Worm (Caenorhabditis elegans) whole organism, L2 larva: ENCODE measurements around the gene swip-10.

Source experiments
- C34F6.9 ChIP-seq: fragments of 150-350 bp; optimal IDR thresholded peaks from 2 replicates; lab custom pipeline; 2014; ENCODE audit warnings: missing biosample characterization, missing genetic modification characterization
- F13H6.1 ChIP-seq: sonication (generic microtip); optimal IDR thresholded peaks from 2 replicates; lab custom pipeline; 2016; ENCODE audit warnings: missing genetic modification characterization, missing compliant biosample characterization
- R02D3.7 ChIP-seq: fragments of 150-350 bp; optimal IDR thresholded peaks from 2 replicates; lab custom pipeline; 2014; ENCODE audit warnings: missing biosample characterization, missing genetic modification characterization
- Y55F3AM.14 ChIP-seq: fragments of 200-800 bp; sonication (Bioruptor generic); optimal IDR thresholded peaks from 2 replicates; lab custom pipeline; 2018; ENCODE audit warnings: mild to moderate bottlenecking, missing genetic modification characterization, missing compliant biosample characterization
- ZK546.5 ChIP-seq: sonication (generic microtip); optimal IDR thresholded peaks from 2 replicates; lab custom pipeline; 2017; ENCODE audit warnings: missing biosample characterization, missing genetic modification characterization
- alr-1 ChIP-seq: fragments of 150-350 bp; optimal IDR thresholded peaks from 2 replicates; lab custom pipeline; 2014; ENCODE audit warnings: missing biosample characterization, missing genetic modification characterization
- aly-2 ChIP-seq: fragments of 150-350 bp; optimal IDR thresholded peaks from 2 replicates; lab custom pipeline; 2014; ENCODE audit warnings: missing biosample characterization, missing genetic modification characterization
- ama-1 ChIP-seq: fragments of 150-350 bp; optimal IDR thresholded peaks from 2 replicates; lab custom pipeline; 2018; ENCODE audit warnings: inconsistent platforms
- blmp-1 ChIP-seq: sonication (generic microtip); optimal IDR thresholded peaks from 2 replicates; lab custom pipeline; 2017; ENCODE audit warnings: missing genetic modification characterization, mild to moderate bottlenecking, missing compliant biosample characterization, antibody characterized with exemption, moderate library complexity; ENCODE audit not compliant: insufficient read depth
- ceh-16 ChIP-seq: fragments of 150-350 bp; optimal IDR thresholded peaks from 2 replicates; lab custom pipeline; 2014; ENCODE audit warnings: missing biosample characterization, missing genetic modification characterization
- ceh-82 ChIP-seq: fragments of 150-350 bp; optimal IDR thresholded peaks from 2 replicates; lab custom pipeline; 2014; ENCODE audit warnings: missing biosample characterization, missing genetic modification characterization
- crh-2 ChIP-seq: sonication (generic microtip); optimal IDR thresholded peaks from 2 replicates; lab custom pipeline; 2017; ENCODE audit warnings: missing biosample characterization, missing genetic modification characterization
- dmd-4 ChIP-seq: sonication (generic microtip); optimal IDR thresholded peaks from 2 replicates; lab custom pipeline; 2017; ENCODE audit warnings: missing biosample characterization, missing genetic modification characterization
- egl-27 ChIP-seq: sonication (generic microtip); optimal IDR thresholded peaks from 3 replicates; lab custom pipeline; 2017; ENCODE audit warnings: missing biosample characterization, missing genetic modification reagents, missing genetic modification characterization
- elt-1 ChIP-seq: fragments of 150-350 bp; optimal IDR thresholded peaks from 2 replicates; lab custom pipeline; 2014; ENCODE audit warnings: missing biosample characterization, missing genetic modification characterization
- elt-3 ChIP-seq: sonication (generic microtip); optimal IDR thresholded peaks from 2 replicates; lab custom pipeline; 2017; ENCODE audit warnings: missing biosample characterization, missing genetic modification characterization
- fos-1 ChIP-seq: fragments of 150-350 bp; optimal IDR thresholded peaks from 2 replicates; lab custom pipeline; 2014; ENCODE audit warnings: missing biosample characterization, missing genetic modification characterization
- gmeb-1 ChIP-seq: fragments of 150-350 bp; optimal IDR thresholded peaks from 2 replicates; lab custom pipeline; 2014; ENCODE audit warnings: missing biosample characterization, missing genetic modification characterization
- lin-11 ChIP-seq: fragments of 150-350 bp; sonication (generic microtip); optimal IDR thresholded peaks from 2 replicates; lab custom pipeline; 2014; ENCODE audit warnings: missing biosample characterization, missing genetic modification characterization, inconsistent platforms, mixed read lengths
- lin-13 ChIP-seq: fragments of 150-350 bp; optimal IDR thresholded peaks from 2 replicates; lab custom pipeline; 2014; ENCODE audit warnings: missing biosample characterization, missing genetic modification reagents, missing genetic modification characterization
- lin-39 ChIP-seq: fragments of 150-350 bp; optimal IDR thresholded peaks from 2 replicates; lab custom pipeline; 2014; ENCODE audit warnings: missing biosample characterization, missing genetic modification reagents, missing genetic modification characterization
- lsy-2 ChIP-seq, 2 experiments: fragments of 150-350 bp in 1 of 2; sonication (generic microtip) in 1 of 2; optimal IDR thresholded peaks; 2 replicates each; lab custom pipeline; 2014 to 2017; ENCODE audit warnings: missing biosample characterization in 2 of 2, missing genetic modification characterization in 2 of 2
- mab-5 ChIP-seq: fragments of 150-350 bp; optimal IDR thresholded peaks from 2 replicates; lab custom pipeline; 2014; ENCODE audit warnings: missing biosample characterization, missing genetic modification characterization
- mbf-1 ChIP-seq: sonication (generic microtip); optimal IDR thresholded peaks from 2 replicates; lab custom pipeline; 2017; ENCODE audit warnings: missing biosample characterization, missing genetic modification characterization
- mdl-1 ChIP-seq, 2 experiments: fragments of 150-350 bp in 1 of 2; sonication (generic microtip) in 1 of 2; optimal IDR thresholded peaks; 2 replicates each; lab custom pipeline; 2017; ENCODE audit warnings: missing biosample characterization in 2 of 2, missing genetic modification characterization in 2 of 2
- nhr-10 ChIP-seq: sonication (generic microtip); optimal IDR thresholded peaks from 2 replicates; lab custom pipeline; 2017; ENCODE audit warnings: missing biosample characterization, missing genetic modification characterization
- nhr-11 ChIP-seq: fragments of 150-350 bp; optimal IDR thresholded peaks from 2 replicates; lab custom pipeline; 2014; ENCODE audit warnings: missing biosample characterization, missing genetic modification characterization
- nhr-12 ChIP-seq: fragments of 150-350 bp; optimal IDR thresholded peaks from 2 replicates; lab custom pipeline; 2014; ENCODE audit warnings: missing biosample characterization, missing genetic modification characterization
- nhr-129 ChIP-seq: fragments of 150-350 bp; optimal IDR thresholded peaks from 2 replicates; lab custom pipeline; 2014; ENCODE audit warnings: missing biosample characterization, missing genetic modification characterization
- nhr-21 ChIP-seq: fragments of 150-350 bp; optimal IDR thresholded peaks from 2 replicates; lab custom pipeline; 2014; ENCODE audit warnings: missing biosample characterization, missing genetic modification characterization
- nhr-23 ChIP-seq: fragments of 150-350 bp; optimal IDR thresholded peaks from 2 replicates; lab custom pipeline; 2014; ENCODE audit warnings: missing biosample characterization, missing genetic modification reagents, missing genetic modification characterization
- nhr-237 ChIP-seq: fragments of 150-350 bp; optimal IDR thresholded peaks from 2 replicates; lab custom pipeline; 2014; ENCODE audit warnings: missing biosample characterization, missing genetic modification characterization
- nhr-25 ChIP-seq: fragments of 150-350 bp; sonication (generic microtip); optimal IDR thresholded peaks from 3 replicates; lab custom pipeline; 2014; ENCODE audit warnings: missing biosample characterization, missing genetic modification characterization
- nhr-6 ChIP-seq: fragments of 150-350 bp; optimal IDR thresholded peaks from 2 replicates; lab custom pipeline; 2014; ENCODE audit warnings: missing biosample characterization, missing genetic modification characterization
- nhr-77 ChIP-seq: fragments of 150-350 bp; optimal IDR thresholded peaks from 2 replicates; lab custom pipeline; 2014; ENCODE audit warnings: missing biosample characterization, missing genetic modification characterization
- peb-1 ChIP-seq: fragments of 150-350 bp; optimal IDR thresholded peaks from 2 replicates; lab custom pipeline; 2014; ENCODE audit warnings: missing biosample characterization, missing genetic modification characterization
- sem-4 ChIP-seq: fragments of 150-350 bp; optimal IDR thresholded peaks from 2 replicates; lab custom pipeline; 2014; ENCODE audit warnings: missing biosample characterization, missing genetic modification reagents, missing genetic modification characterization
- skn-1 ChIP-seq: sonication (generic microtip); optimal IDR thresholded peaks from 2 replicates; lab custom pipeline; 2017; ENCODE audit warnings: missing biosample characterization, missing genetic modification characterization
- sma-3 ChIP-seq: sonication (generic microtip); optimal IDR thresholded peaks from 2 replicates; lab custom pipeline; 2016; ENCODE audit warnings: missing genetic modification reagents, missing genetic modification characterization, missing compliant biosample characterization
- sma-9 ChIP-seq, 2 experiments: fragments of 150-350 bp in 1 of 2; sonication (generic microtip) in 1 of 2; optimal IDR thresholded peaks; 2 replicates each; lab custom pipeline; 2014 to 2016; ENCODE audit warnings: missing genetic modification characterization in 2 of 2, mild to moderate bottlenecking in 1 of 2, missing biosample characterization in 1 of 2, missing compliant biosample characterization in 1 of 2, missing genetic modification reagents in 1 of 2, moderate library complexity in 1 of 2
- snpc-4 ChIP-seq: fragments of 150-350 bp; optimal IDR thresholded peaks from 2 replicates; lab custom pipeline; 2014; ENCODE audit warnings: missing biosample characterization, missing genetic modification characterization
- unc-39 ChIP-seq: fragments of 150-350 bp; optimal IDR thresholded peaks from 2 replicates; lab custom pipeline; 2014; ENCODE audit warnings: missing biosample characterization, missing genetic modification characterization
- unc-55 ChIP-seq: fragments of 150-350 bp; sonication (generic microtip); optimal IDR thresholded peaks from 3 replicates; lab custom pipeline; 2014; ENCODE audit warnings: missing biosample characterization, missing genetic modification reagents, missing genetic modification characterization
- unc-62 ChIP-seq: fragments of 150-350 bp; optimal IDR thresholded peaks from 2 replicates; lab custom pipeline; 2014; ENCODE audit warnings: missing biosample characterization, missing genetic modification reagents, missing genetic modification characterization
- zag-1 ChIP-seq: fragments of 150-350 bp; optimal IDR thresholded peaks from 2 replicates; lab custom pipeline; 2014; ENCODE audit warnings: missing biosample characterization, missing genetic modification characterization
- ztf-1 ChIP-seq: fragments of 200-800 bp; sonication (Bioruptor generic); conservative IDR thresholded peaks from 2 replicates; pipeline ENCODE4 v1.3.6; 2022; ENCODE audit warnings: missing genetic modification characterization, missing compliant biosample characterization
- ztf-11 ChIP-seq: sonication (generic microtip); optimal IDR thresholded peaks from 2 replicates; lab custom pipeline; 2017; ENCODE audit warnings: missing biosample characterization, missing genetic modification characterization
- ztf-4 ChIP-seq: fragments of 150-350 bp; optimal IDR thresholded peaks from 2 replicates; lab custom pipeline; 2014; ENCODE audit warnings: missing biosample characterization, missing genetic modification characterization

The swip-10 gene

ce11 chrX:2089434-2089833, 28.6 kb downstream of the swip-10 start, which contains the start of gene lsy-2:
lsy-2 (plus strand) TSS chrX:2089704.
- no peak for TF ChIP-seq snpc-4 (tag; lab: Kevin White, UChicago)
- no peak for TF ChIP-seq lsy-2 (tag; optimal IDR thresholded peaks at IDR 0.05; lab: Kevin White, UChicago)
- TF ChIP-seq elt-1: no peak
- no peak for TF ChIP-seq ceh-16 (tag; lab: Kevin White, UChicago)
- peak; percentile 41 for TF ChIP-seq nhr-21 (tag; lab: Kevin White, UChicago)
- TF ChIP-seq fos-1 (tag; lab: Kevin White, UChicago): peak; percentile 31
- TF ChIP-seq crh-2: peak; percentile 25
- TF ChIP-seq unc-62 (GFP tag; lab: Kevin White, UChicago): no peak
- no peak for TF ChIP-seq ZK546.5 (tag; lab: Kevin White, UChicago)
- TF ChIP-seq nhr-12 (tag; lab: Kevin White, UChicago): no peak
- TF ChIP-seq C34F6.9 (tag; lab: Kevin White, UChicago): peak; percentile 42
- no peak for TF ChIP-seq aly-2 (tag; lab: Kevin White, UChicago)
- no peak for TF ChIP-seq nhr-237 (tag; lab: Kevin White, UChicago)
- no peak for TF ChIP-seq Y55F3AM.14 (GFP tag; lab: Kevin White, UChicago)
- no peak for TF ChIP-seq lin-39 (tag; lab: Kevin White, UChicago)
- peak; percentile 31 for TF ChIP-seq F13H6.1
- TF ChIP-seq gmeb-1 (tag; lab: Kevin White, UChicago): peak; percentile 61
- peak; percentile 68 for TF ChIP-seq nhr-25 (tag; lab: Kevin White, UChicago)
- TF ChIP-seq egl-27 (tag; lab: Kevin White, UChicago): no peak
- TF ChIP-seq ama-1 (lab: Kevin White, UChicago): no peak
- TF ChIP-seq lin-11: peak; percentile 22
- TF ChIP-seq mbf-1 (tag; lab: Kevin White, UChicago): no peak
- TF ChIP-seq dmd-4 (tag; lab: Kevin White, UChicago): no peak
- no peak for TF ChIP-seq ztf-4
- TF ChIP-seq R02D3.7 (tag; lab: Kevin White, UChicago): no peak
- no peak for TF ChIP-seq elt-3 (tag; lab: Kevin White, UChicago)
- no peak for TF ChIP-seq alr-1
- TF ChIP-seq nhr-10 (tag; lab: Kevin White, UChicago): no peak
- peak; percentile 29 for TF ChIP-seq blmp-1 (tag; lab: Kevin White, UChicago)
- TF ChIP-seq mdl-1 (tag; optimal IDR thresholded peaks at IDR 0.05; lab: Kevin White, UChicago): no peak
- no peak for TF ChIP-seq peb-1 (tag; lab: Kevin White, UChicago)
- TF ChIP-seq nhr-23 (tag; lab: Kevin White, UChicago): no peak
- TF ChIP-seq sma-9 (GFP tag; optimal IDR thresholded peaks at IDR 0.05; lab: Kevin White, UChicago): no peak
- TF ChIP-seq sma-9 (tag; optimal IDR thresholded peaks at IDR 0.05; lab: Kevin White, UChicago): no peak
- TF ChIP-seq unc-39 (tag; lab: Kevin White, UChicago): no peak
- TF ChIP-seq nhr-11 (tag; lab: Kevin White, UChicago): no peak
- TF ChIP-seq nhr-6: no peak
- no peak for TF ChIP-seq nhr-77 (tag; lab: Kevin White, UChicago)
- no peak for TF ChIP-seq ztf-1
- peak; percentile 60 for TF ChIP-seq nhr-129 (tag; lab: Kevin White, UChicago)
- TF ChIP-seq mab-5 (tag; lab: Kevin White, UChicago): no peak
- no peak for TF ChIP-seq skn-1 (tag; lab: Kevin White, UChicago)
- peak; percentile 38 for TF ChIP-seq lin-13 (GFP tag; lab: Kevin White, UChicago)
- no peak for TF ChIP-seq ztf-11 (tag; lab: Kevin White, UChicago)
- peak; percentile 46 for TF ChIP-seq sma-3
- TF ChIP-seq unc-55 (GFP tag; lab: Kevin White, UChicago): peak; percentile 33
- TF ChIP-seq sem-4 (tag; lab: Kevin White, UChicago): peak; percentile 12
- no peak for TF ChIP-seq zag-1 (tag; lab: Kevin White, UChicago)
- TF ChIP-seq ceh-82 (tag; lab: Kevin White, UChicago): no peak
